Fruit fly (Drosophila melanogaster): ENCODE measurements around the gene chico.

- peak; percentile 38 for TF ChIP-seq Fer1 (GFP tag; optimal IDR thresholded peaks at IDR 0.05)
- no peak for TF ChIP-seq rib (GFP tag; IDR thresholded peaks at IDR 0.05)
- TF ChIP-seq Lpt (GFP tag; optimal IDR thresholded peaks at IDR 0.05) = no peak
These were observed 42.9 kb downstream of the chico start, which contains the start of gene CG34159 for dm6 chr2L:10203933-10204509.
